Worm (Caenorhabditis elegans) whole organism, L4/young adult: ENCODE measurements around the gene C24F3.2.

Experiments
- W03F9.2 ChIP-seq: fragments of 150-350 bp; optimal IDR thresholded peaks from 2 replicates; lab custom pipeline; 2014; ENCODE audit warnings: missing biosample characterization, missing genetic modification characterization
- him-1 ChIP-seq: sonication (generic microtip); optimal IDR thresholded peaks from 2 replicates; lab custom pipeline; 2016; ENCODE audit warnings: missing genotype, missing genetic modification reagents, missing genetic modification characterization, missing compliant biosample characterization

DNA sequence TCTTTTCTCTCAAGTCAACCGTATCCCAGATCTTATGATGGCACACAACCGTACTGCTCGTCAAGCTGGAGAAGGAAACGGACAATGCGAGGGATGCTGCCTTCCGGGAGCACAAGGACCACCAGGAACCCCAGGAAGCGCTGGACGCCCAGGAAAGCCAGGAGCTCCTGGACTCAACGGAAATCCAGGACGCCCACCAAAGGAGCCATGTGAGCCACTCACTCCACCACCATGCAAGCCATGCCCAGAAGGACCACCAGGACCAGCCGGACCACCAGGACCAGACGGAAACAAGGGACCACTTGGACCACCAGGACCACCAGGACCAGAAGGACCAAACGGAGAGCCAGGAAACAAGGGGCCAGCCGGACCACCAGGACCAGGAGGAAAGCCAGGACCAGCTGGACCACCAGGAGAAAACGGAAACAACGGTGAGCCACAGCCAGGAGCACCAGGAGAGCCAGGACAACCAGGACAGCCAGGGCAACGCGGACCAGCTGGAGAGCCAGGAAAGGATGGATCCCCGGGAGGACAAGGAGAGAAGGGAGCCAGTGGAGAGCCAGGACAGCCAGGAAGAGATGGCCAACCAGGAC is 5.5 kb upstream of the C24F3.2 start:
- no peak for TF ChIP-seq him-1 (tag; lab: Kevin White, UChicago)
- TF ChIP-seq W03F9.2: no peak
